Fruit fly (Drosophila melanogaster) whole organism, embryonic: ENCODE data around the gene Datp.

Source experiments
- Bdp1 ChIP-seq: fragments of 200-800 bp; sonication (Bioruptor generic); optimal IDR thresholded peaks from 3 replicates; lab custom pipeline; 2016; ENCODE audit warnings: missing biosample characterization, missing genetic modification characterization
- CG10147 ChIP-seq: fragments of 200-800 bp; sonication (Bioruptor generic); optimal IDR thresholded peaks from 2 replicates; lab custom pipeline; 2019; ENCODE audit warnings: missing biosample characterization, mild to moderate bottlenecking, missing genetic modification characterization, moderate library complexity
- CG11560 ChIP-seq: fragments of 200-800 bp; sonication (Bioruptor generic); IDR thresholded peaks from 3 replicates; pipeline ENCODE4 v1.3.6; 2022; ENCODE audit warnings: missing biosample characterization, missing genetic modification characterization
- CG15696 ChIP-seq: fragments of 200-800 bp; sonication (Bioruptor generic); optimal IDR thresholded peaks from 2 replicates; lab custom pipeline; 2019; ENCODE audit warnings: missing biosample characterization, mild to moderate bottlenecking, missing genetic modification characterization, moderate library complexity
- CG17186 ChIP-seq: fragments of 200-800 bp; sonication (Bioruptor generic); optimal IDR thresholded peaks from 3 replicates; lab custom pipeline; 2017; ENCODE audit warnings: missing biosample characterization, missing genetic modification reagents, missing genetic modification characterization
- CG2875 ChIP-seq: fragments of 200-800 bp; sonication (Bioruptor generic); optimal IDR thresholded peaks from 2 replicates; lab custom pipeline; 2017; ENCODE audit warnings: missing biosample characterization, mild to moderate bottlenecking, missing genetic modification characterization, missing genetic modification reagents
- CG32532 ChIP-seq: fragments of 200-800 bp; sonication (Bioruptor generic); IDR thresholded peaks from 2 replicates; pipeline ENCODE4 v1.3.6; 2022; ENCODE audit warnings: missing biosample characterization, missing genetic modification characterization
- CG42726 ChIP-seq: fragments of 200-800 bp; sonication (Bioruptor generic); IDR thresholded peaks from 2 replicates; pipeline ENCODE4 v1.3.6; 2022; ENCODE audit warnings: missing biosample characterization, missing genetic modification characterization; ENCODE audit not compliant: partially characterized antibody
- CG6683 ChIP-seq: fragments of 200-800 bp; sonication (Bioruptor generic); optimal IDR thresholded peaks from 2 replicates; lab custom pipeline; 2017; ENCODE audit warnings: missing biosample characterization, mild to moderate bottlenecking, missing genetic modification characterization, missing genetic modification reagents
- CG9797 ChIP-seq: fragments of 200-800 bp; sonication (Bioruptor generic); optimal IDR thresholded peaks from 3 replicates; lab custom pipeline; 2018; ENCODE audit warnings: missing biosample characterization, mild to moderate bottlenecking, missing genetic modification characterization
- CG9876 ChIP-seq: fragments of 200-800 bp; sonication (Bioruptor generic); optimal IDR thresholded peaks from 2 replicates; lab custom pipeline; 2016; ENCODE audit warnings: missing biosample characterization, missing genetic modification characterization
- CkIIα-i1 ChIP-seq: fragments of 200-800 bp; sonication (Bioruptor generic); IDR thresholded peaks from 2 replicates; pipeline ENCODE4 v1.3.6; 2022; ENCODE audit warnings: missing biosample characterization, missing genetic modification characterization
- D ChIP-seq, 2 experiments: fragments of 200-800 bp in 1 of 2; fragments of >200 bp in 1 of 2; sonication (Bioruptor generic) in 1 of 2; optimal IDR thresholded peaks; 2 replicates in 1 of 2; 3 replicates in 1 of 2; lab custom pipeline; 2017; ENCODE audit warnings: mild to moderate bottlenecking in 1 of 2, missing biosample characterization in 1 of 2, missing genetic modification characterization in 1 of 2, missing genetic modification reagents in 1 of 2
- Dek ChIP-seq: fragments of 200-800 bp; sonication (Bioruptor generic); optimal IDR thresholded peaks from 3 replicates; lab custom pipeline; 2019; ENCODE audit warnings: missing biosample characterization, mild to moderate bottlenecking, missing genetic modification characterization, moderate library complexity
- Dp ChIP-seq: fragments of 200-800 bp; sonication (Bioruptor generic); optimal IDR thresholded peaks from 2 replicates; lab custom pipeline; 2018; ENCODE audit warnings: missing biosample characterization, mild to moderate bottlenecking, missing genetic modification characterization, moderate library complexity
- E2f1 ChIP-seq: fragments of 200-800 bp; sonication (Bioruptor generic); IDR thresholded peaks from 2 replicates; pipeline ENCODE4 v1.3.6; 2022; ENCODE audit warnings: missing biosample characterization, missing genetic modification characterization
- Fer2 ChIP-seq: fragments of 200-800 bp; sonication (Bioruptor generic); optimal IDR thresholded peaks from 2 replicates; lab custom pipeline; 2018; ENCODE audit warnings: missing biosample characterization, mild to moderate bottlenecking, missing genetic modification characterization, moderate library complexity
- HLH3B ChIP-seq: fragments of 200-800 bp; sonication (Bioruptor generic); IDR thresholded peaks from 2 replicates; pipeline ENCODE4 v1.3.6; 2022; ENCODE audit warnings: missing biosample characterization, missing genetic modification characterization
- HLH4C ChIP-seq: fragments of 200-800 bp; sonication (Bioruptor generic); IDR thresholded peaks from 3 replicates; pipeline ENCODE4 v1.3.6; 2022; ENCODE audit warnings: missing biosample characterization, missing genetic modification characterization; ENCODE audit not compliant: partially characterized antibody
- HmgD ChIP-seq: fragments of 200-800 bp; sonication (Bioruptor generic); optimal IDR thresholded peaks from 3 replicates; lab custom pipeline; 2016; ENCODE audit warnings: missing biosample characterization, missing genetic modification characterization
- Lhr ChIP-seq: fragments of 200-800 bp; sonication (Bioruptor generic); optimal IDR thresholded peaks from 3 replicates; lab custom pipeline; 2017; ENCODE audit warnings: mild to moderate bottlenecking, missing biosample characterization, missing genetic modification reagents, missing genetic modification characterization
- Med ChIP-seq: fragments of 200-800 bp; sonication (Bioruptor generic); peaks from one replicate; lab custom pipeline; 2016; ENCODE audit warnings: missing biosample characterization, missing genetic modification characterization, mild to moderate bottlenecking, inconsistent platforms, moderate library complexity
- Trl ChIP-seq, 3 experiments: fragments of >200 bp in 2 of 3; fragments of 200-800 bp in 1 of 3; sonication (Bioruptor generic) in 1 of 3; optimal IDR thresholded peaks; 2 replicates in 1 of 3; 3 replicates in 2 of 3; lab custom pipeline; 2016 to 2017; ENCODE audit warnings: missing biosample characterization in 1 of 3, missing genetic modification characterization in 1 of 3
- Xbp1 ChIP-seq: fragments of 200-800 bp; sonication (Bioruptor generic); optimal IDR thresholded peaks from 3 replicates; lab custom pipeline; 2016; ENCODE audit warnings: missing biosample characterization, mild to moderate bottlenecking, missing genetic modification characterization
- ac ChIP-seq: fragments of 200-800 bp; sonication (Bioruptor generic); optimal IDR thresholded peaks from 3 replicates; lab custom pipeline; 2017; ENCODE audit warnings: missing biosample characterization, mild to moderate bottlenecking, missing genetic modification characterization
- al ChIP-seq: fragments of 200-800 bp; sonication (Bioruptor generic); IDR thresholded peaks from 2 replicates; pipeline ENCODE4 v1.3.6; 2022; ENCODE audit warnings: missing biosample characterization, missing genetic modification characterization
- bbx ChIP-seq: fragments of 200-800 bp; sonication (Bioruptor generic); IDR thresholded peaks from 2 replicates; pipeline ENCODE4 v1.3.6; 2022; ENCODE audit warnings: missing biosample characterization, missing genetic modification characterization; ENCODE audit not compliant: partially characterized antibody
- caup ChIP-seq: fragments of 200-800 bp; sonication (Bioruptor generic); optimal IDR thresholded peaks from 3 replicates; lab custom pipeline; 2017; ENCODE audit warnings: missing biosample characterization, mild to moderate bottlenecking, missing genetic modification characterization, moderate library complexity; ENCODE audit not compliant: severe bottlenecking
- dpn ChIP-seq, 2 experiments: fragments of 200-800 bp; sonication (Bioruptor generic); optimal IDR thresholded peaks; 3 replicates each; lab custom pipeline; 2016; ENCODE audit warnings: missing biosample characterization in 2 of 2, missing genetic modification characterization in 2 of 2
- ewg ChIP-seq: fragments of 200-800 bp; sonication (Bioruptor generic); optimal IDR thresholded peaks from 3 replicates; lab custom pipeline; 2017; ENCODE audit warnings: mild to moderate bottlenecking, missing biosample characterization, missing genetic modification reagents, missing genetic modification characterization
- fd96Cb ChIP-seq: fragments of 200-800 bp; sonication (Bioruptor generic); optimal IDR thresholded peaks from 2 replicates; lab custom pipeline; 2018; ENCODE audit warnings: missing biosample characterization, mild to moderate bottlenecking, missing genetic modification characterization, moderate library complexity
- her ChIP-seq: fragments of 200-800 bp; sonication (Bioruptor generic); optimal IDR thresholded peaks from 2 replicates; lab custom pipeline; 2016; ENCODE audit warnings: missing biosample characterization, missing genetic modification characterization
- hkb ChIP-seq, 2 experiments: fragments of 200-800 bp in 1 of 2; fragments of >200 bp in 1 of 2; sonication (Bioruptor generic) in 1 of 2; IDR thresholded peaks in 1 of 2; optimal IDR thresholded peaks in 1 of 2; 2 replicates each; pipeline versions ENCODE4 v1.3.6 to Lab custom; 2017 to 2022; ENCODE audit warnings: missing biosample characterization in 1 of 2, missing genetic modification characterization in 1 of 2
- kay ChIP-seq: fragments of 200-800 bp; sonication (Bioruptor generic); optimal IDR thresholded peaks from 2 replicates; lab custom pipeline; 2016; ENCODE audit warnings: missing biosample characterization, missing genetic modification characterization
- ken ChIP-seq: fragments of 200-800 bp; sonication (Bioruptor generic); IDR thresholded peaks from 3 replicates; pipeline ENCODE4 v1.3.6; 2022; ENCODE audit warnings: missing biosample characterization, missing genetic modification characterization
- klu ChIP-seq: fragments of 200-800 bp; sonication (Bioruptor generic); IDR thresholded peaks from 2 replicates; pipeline ENCODE4 v1.3.6; 2022; ENCODE audit warnings: missing biosample characterization, missing genetic modification characterization
- mirr ChIP-seq: fragments of 200-800 bp; sonication (Bioruptor generic); optimal IDR thresholded peaks from 3 replicates; lab custom pipeline; 2018; ENCODE audit warnings: missing biosample characterization, mild to moderate bottlenecking, missing genetic modification characterization
- nmo ChIP-seq: fragments of 200-800 bp; sonication (Bioruptor generic); optimal IDR thresholded peaks from 2 replicates; lab custom pipeline; 2018; ENCODE audit warnings: missing biosample characterization, mild to moderate bottlenecking, missing genetic modification characterization, moderate library complexity
- pros ChIP-seq: fragments of 200-800 bp; sonication (Bioruptor generic); optimal IDR thresholded peaks from 3 replicates; lab custom pipeline; 2019; ENCODE audit warnings: missing biosample characterization, mild to moderate bottlenecking, missing genetic modification characterization, moderate library complexity
- pzg ChIP-seq: fragments of 200-800 bp; sonication (Bioruptor generic); optimal IDR thresholded peaks from 3 replicates; lab custom pipeline; 2018; ENCODE audit warnings: missing biosample characterization, mild to moderate bottlenecking, missing genetic modification characterization, moderate library complexity
- ranshi ChIP-seq: fragments of 200-800 bp; sonication (Bioruptor generic); IDR thresholded peaks from 2 replicates; pipeline ENCODE4 v1.3.6; 2022; ENCODE audit warnings: missing biosample characterization, missing genetic modification characterization
- sima ChIP-seq: fragments of 200-800 bp; sonication (Bioruptor generic); optimal IDR thresholded peaks from 2 replicates; lab custom pipeline; 2016; ENCODE audit warnings: missing biosample characterization, missing genetic modification characterization
- sob ChIP-seq: fragments of 200-800 bp; sonication (Bioruptor generic); IDR thresholded peaks from 2 replicates; pipeline ENCODE4 v1.3.6; 2022; ENCODE audit warnings: missing biosample characterization, missing genetic modification characterization
- sqz ChIP-seq: fragments of 200-800 bp; sonication (Bioruptor generic); optimal IDR thresholded peaks from 3 replicates; lab custom pipeline; 2018; ENCODE audit warnings: missing biosample characterization, mild to moderate bottlenecking, missing genetic modification characterization
- stc ChIP-seq: fragments of 200-800 bp; sonication (Bioruptor generic); IDR thresholded peaks from 2 replicates; pipeline ENCODE4 v1.3.6; 2022; ENCODE audit warnings: missing biosample characterization, missing genetic modification characterization
- sug ChIP-seq: fragments of 200-800 bp; optimal IDR thresholded peaks from 2 replicates; lab custom pipeline; 2019; ENCODE audit warnings: missing biosample characterization, mild to moderate bottlenecking, missing genetic modification characterization, moderate library complexity
- trem ChIP-seq: fragments of 200-800 bp; optimal IDR thresholded peaks from 3 replicates; lab custom pipeline; 2019; ENCODE audit warnings: missing biosample characterization, mild to moderate bottlenecking, missing genetic modification characterization, moderate library complexity
- trh ChIP-seq: fragments of 200-800 bp; sonication (Bioruptor generic); optimal IDR thresholded peaks from 2 replicates; lab custom pipeline; 2016; ENCODE audit warnings: missing biosample characterization, missing genetic modification characterization
- wek ChIP-seq: fragments of 200-800 bp; sonication (Bioruptor generic); optimal IDR thresholded peaks from 3 replicates; lab custom pipeline; 2018; ENCODE audit warnings: missing biosample characterization, mild to moderate bottlenecking, missing genetic modification characterization, moderate library complexity

Datp gene

dm6 chr2L:9897296-9897695, 41.3 kb downstream of the Datp start, which contains the start of gene RpS2 (continued):
- TF ChIP-seq klu (GFP tag; lab: Robert Waterston, UW) (no peak), nmo (peak; percentile 55), CG32532 (GFP tag; lab: Robert Waterston, UW) (peak; percentile 58), al (GFP tag; lab: Robert Waterston, UW) (0 out of 2 replicates have a peak, but pooled peaks have one; percentile 16), her (peak; percentile 32), ewg (GFP tag; lab: Kevin White, UChicago) (no peak), CG9797 (GFP tag; lab: Kevin White, UChicago) (peak; percentile 34), kay (no peak), pros (GFP tag; lab: Kevin White, UChicago) (no peak), E2f1 (GFP tag; lab: Robert Waterston, UW) (no peak), Fer2 (tag; lab: Kevin White, UChicago) (no peak), Dek (tag; lab: Kevin White, UChicago) (peak; percentile 21), sug (tag; lab: Kevin White, UChicago) (peak; percentile 26), CG2875 (GFP tag; lab: Kevin White, UChicago) (peak; percentile 13), Dp (GFP tag; lab: Kevin White, UChicago) (peak; percentile 68), Xbp1 (GFP tag; lab: Kevin White, UChicago) (peak; percentile 38), trh (GFP tag; lab: Kevin White, UChicago) (no peak), caup (peak; percentile 72), trem (tag; lab: Kevin White, UChicago) (no peak), stc (GFP tag; lab: Robert Waterston, UW) (no peak), ac (GFP tag; lab: Kevin White, UChicago) (peak; percentile 10), HLH3B (GFP tag; lab: Robert Waterston, UW) (0 out of 2 replicates have a peak, but pooled peaks have one; percentile 17), mirr (GFP tag; lab: Kevin White, UChicago) (peak; percentile 54), pzg (GFP tag; lab: Kevin White, UChicago) (peak; percentile 81), HLH4C (GFP tag; lab: Robert Waterston, UW) (peak; percentile 98), D (optimal IDR thresholded peaks at IDR 0.05; lab: Kevin White, UChicago) (no peak), D (GFP tag; optimal IDR thresholded peaks at IDR 0.05; lab: Kevin White, UChicago) (peak; percentile 16), HmgD (GFP tag; lab: Kevin White, UChicago) (no peak), ken (GFP tag; lab: Robert Waterston, UW) (no peak), CG42726 (GFP tag; lab: Robert Waterston, UW) (peak; percentile 99), Lhr (GFP tag; lab: Kevin White, UChicago) (peak; percentile 51), CkIIα-i1 (GFP tag; lab: Robert Waterston, UW) (no peak), Bdp1 (no peak), wek (GFP tag; lab: Kevin White, UChicago) (peak; percentile 59), CG11560 (tag; lab: Robert Waterston, UW) (no peak), CG15696 (no peak), fd96Cb (tag; lab: Kevin White, UChicago) (no peak), hkb (optimal IDR thresholded peaks at IDR 0.05; lab: Kevin White, UChicago) (no peak), hkb (GFP tag; IDR thresholded peaks at IDR 0.05; lab: Robert Waterston, UW) (peak; percentile 22; the same call in 1 of the 2 replicates), sima (GFP tag; lab: Kevin White, UChicago) (no peak), dpn (GFP tag; optimal IDR thresholded peaks at IDR 0.05; lab: Kevin White, UChicago) (peak; percentile 24 to 26), Med (GFP tag; lab: Kevin White, UChicago) (peak; percentile 79), CG9876 (no peak), CG10147 (GFP tag; lab: Kevin White, UChicago) (peak; percentile 5), CG17186 (GFP tag; lab: Kevin White, UChicago) (peak; percentile 52), ranshi (GFP tag; lab: Robert Waterston, UW) (no peak), Trl (optimal IDR thresholded peaks at IDR 0.05; lab: Kevin White, UChicago) (no peak), Trl (GFP tag; optimal IDR thresholded peaks at IDR 0.05; lab: Kevin White, UChicago) (peak; percentile 11), sqz (peak; percentile 46), CG6683 (GFP tag; lab: Kevin White, UChicago) (no peak), sob (GFP tag; lab: Robert Waterston, UW) (peak; percentile 65), bbx (peak; percentile 100)
